Worm (Caenorhabditis elegans) whole organism, L4 larva: ENCODE measurements around the gene sdz-15.

ENCODE experiments used
- F49E8.2 ChIP-seq: sonication (generic microtip); optimal IDR thresholded peaks from 2 replicates; lab custom pipeline; 2016; ENCODE audit warnings: missing compliant biosample characterization, mild to moderate bottlenecking, missing genetic modification characterization, borderline replicate concordance
- R02D3.7 ChIP-seq: fragments of 150-350 bp; sonication (generic microtip); optimal IDR thresholded peaks from 3 replicates; lab custom pipeline; 2014; ENCODE audit warnings: missing biosample characterization, missing genetic modification characterization
- T20F7.1 ChIP-seq: fragments of 200-800 bp; sonication (Bioruptor generic); optimal IDR thresholded peaks from 2 replicates; lab custom pipeline; 2018; ENCODE audit warnings: mild to moderate bottlenecking, missing genetic modification characterization, missing compliant biosample characterization
- T26A8.4 ChIP-seq: fragments of 200-800 bp; sonication (Bioruptor generic); IDR thresholded peaks from 2 replicates; pipeline ENCODE4 v1.3.6; 2022; ENCODE audit warnings: missing genetic modification characterization, missing compliant biosample characterization
- Y48G9A.11 ChIP-seq: fragments of 200-800 bp; sonication (Bioruptor generic); IDR thresholded peaks from 2 replicates; pipeline ENCODE4 v1.3.6; 2022; ENCODE audit warnings: missing genetic modification reagents, missing genetic modification characterization, missing compliant biosample characterization
- ZK337.2 ChIP-seq: fragments of 200-800 bp; sonication (Bioruptor generic); IDR thresholded peaks from 2 replicates; pipeline ENCODE4 v1.3.6; 2022; ENCODE audit warnings: missing genetic modification reagents, missing genetic modification characterization, missing compliant biosample characterization
- ceh-20 ChIP-seq: fragments of 200-800 bp; sonication (Bioruptor generic); IDR thresholded peaks from 2 replicates; pipeline ENCODE4 v1.3.6; 2022; ENCODE audit warnings: missing genetic modification reagents, missing genetic modification characterization, missing compliant biosample characterization
- ceh-28 ChIP-seq: fragments of 150-350 bp; optimal IDR thresholded peaks from 2 replicates; lab custom pipeline; 2014; ENCODE audit warnings: missing biosample characterization, missing genetic modification reagents, missing genetic modification characterization
- ceh-62 ChIP-seq: sonication (generic microtip); optimal IDR thresholded peaks from 2 replicates; lab custom pipeline; 2017; ENCODE audit warnings: missing biosample characterization, missing genetic modification characterization
- ceh-82 ChIP-seq: sonication (generic microtip); optimal IDR thresholded peaks from 2 replicates; lab custom pipeline; 2017; ENCODE audit warnings: missing biosample characterization, missing genetic modification characterization
- ces-1 ChIP-seq: fragments of 150-350 bp; sonication (generic microtip); optimal IDR thresholded peaks from 4 replicates; lab custom pipeline; 2014; ENCODE audit warnings: missing biosample characterization, missing genetic modification reagents, missing genetic modification characterization
- cey-2 ChIP-seq: sonication (generic microtip); optimal IDR thresholded peaks from 3 replicates; lab custom pipeline; 2017; ENCODE audit warnings: missing genetic modification characterization, mild to moderate bottlenecking, missing compliant biosample characterization, antibody characterized with exemption, borderline replicate concordance; ENCODE audit not compliant: insufficient read depth
- ctbp-1 ChIP-seq: fragments of 200-800 bp; sonication (Bioruptor generic); IDR thresholded peaks from 2 replicates; pipeline ENCODE4 v1.3.6; 2022; ENCODE audit warnings: missing genetic modification reagents, missing genetic modification characterization, missing compliant biosample characterization
- daf-16 ChIP-seq, 3 experiments: sonication (generic microtip); optimal IDR thresholded peaks; 2 replicates each; lab custom pipeline; 2016 to 2017; ENCODE audit warnings: missing genetic modification characterization in 3 of 3, missing genetic modification reagents in 3 of 3, mild to moderate bottlenecking in 2 of 3, missing compliant biosample characterization in 2 of 3, missing biosample characterization in 1 of 3, moderate library complexity in 1 of 3
- dmd-6 ChIP-seq: fragments of 200-800 bp; sonication (Bioruptor generic); IDR thresholded peaks from 2 replicates; pipeline ENCODE4 v1.3.6; 2022; ENCODE audit warnings: missing genetic modification reagents, missing genetic modification characterization, missing compliant biosample characterization
- dmd-8 ChIP-seq: fragments of 200-800 bp; sonication (Bioruptor generic); IDR thresholded peaks from 2 replicates; pipeline ENCODE4 v1.3.6; 2022; ENCODE audit warnings: missing genetic modification characterization, missing compliant biosample characterization
- dmd-9 ChIP-seq: fragments of 200-800 bp; sonication (Bioruptor generic); IDR thresholded peaks from 2 replicates; pipeline ENCODE4 v1.3.6; 2022; ENCODE audit warnings: missing genetic modification reagents, missing genetic modification characterization, missing compliant biosample characterization
- egl-27 ChIP-seq: sonication (generic microtip); optimal IDR thresholded peaks from 3 replicates; lab custom pipeline; 2017; ENCODE audit warnings: missing biosample characterization, missing genetic modification reagents, missing genetic modification characterization
- gei-8 ChIP-seq: fragments of 200-800 bp; sonication (Bioruptor generic); optimal IDR thresholded peaks from 2 replicates; lab custom pipeline; 2018; ENCODE audit warnings: mild to moderate bottlenecking, missing genetic modification characterization, missing compliant biosample characterization
- hlh-11 ChIP-seq: fragments of 200-800 bp; sonication (Bioruptor generic); optimal IDR thresholded peaks from 2 replicates; lab custom pipeline; 2018; ENCODE audit warnings: mild to moderate bottlenecking, missing genetic modification characterization, missing compliant biosample characterization
- hlh-30 ChIP-seq: sonication (generic microtip); optimal IDR thresholded peaks from 2 replicates; lab custom pipeline; 2017; ENCODE audit warnings: antibody characterized with exemption, mild to moderate bottlenecking, missing genetic modification characterization, missing compliant biosample characterization; ENCODE audit not compliant: insufficient read depth
- jun-1 ChIP-seq: fragments of 150-350 bp; optimal IDR thresholded peaks from 2 replicates; lab custom pipeline; 2014; ENCODE audit warnings: missing biosample characterization, missing genetic modification reagents, missing genetic modification characterization
- lim-7 ChIP-seq: fragments of 200-800 bp; sonication (Bioruptor generic); IDR thresholded peaks from 2 replicates; pipeline ENCODE4 v1.3.6; 2022; ENCODE audit warnings: missing genetic modification characterization, missing compliant biosample characterization
- lin-13 ChIP-seq: fragments of 150-350 bp; optimal IDR thresholded peaks from 2 replicates; lab custom pipeline; 2014; ENCODE audit warnings: missing biosample characterization, missing genetic modification reagents, missing genetic modification characterization
- lin-39 ChIP-seq: fragments of 150-350 bp; optimal IDR thresholded peaks from 2 replicates; lab custom pipeline; 2014; ENCODE audit warnings: missing biosample characterization, missing genetic modification reagents, missing genetic modification characterization
- lir-3 ChIP-seq: sonication (generic microtip); optimal IDR thresholded peaks from 2 replicates; lab custom pipeline; 2016; ENCODE audit warnings: mild to moderate bottlenecking, missing genetic modification characterization, missing compliant biosample characterization
- madf-9 ChIP-seq: fragments of 200-800 bp; sonication (Bioruptor generic); conservative IDR thresholded peaks from 2 replicates; pipeline ENCODE4 v1.3.6; 2022; ENCODE audit warnings: missing genetic modification reagents, missing genetic modification characterization, missing compliant biosample characterization
- mdl-1 ChIP-seq, 2 experiments: fragments of 150-350 bp in 1 of 2; sonication (generic microtip) in 1 of 2; optimal IDR thresholded peaks; 2 replicates each; lab custom pipeline; 2014 to 2017; ENCODE audit warnings: missing biosample characterization in 2 of 2, missing genetic modification characterization in 2 of 2
- mep-1 ChIP-seq: fragments of 150-350 bp; sonication (generic microtip); optimal IDR thresholded peaks from 3 replicates; lab custom pipeline; 2014; ENCODE audit warnings: missing biosample characterization, missing genetic modification characterization
- mxl-2 ChIP-seq: fragments of 200-800 bp; sonication (Bioruptor generic); conservative IDR thresholded peaks from 2 replicates; pipeline ENCODE4 v1.3.6; 2022; ENCODE audit warnings: missing genetic modification reagents, missing genetic modification characterization, missing compliant biosample characterization
- mxl-3 ChIP-seq: fragments of 200-800 bp; sonication (Bioruptor generic); optimal IDR thresholded peaks from 2 replicates; lab custom pipeline; 2018; ENCODE audit warnings: mild to moderate bottlenecking, missing genetic modification characterization, missing compliant biosample characterization
- nhr-10 ChIP-seq: fragments of 150-350 bp; optimal IDR thresholded peaks from 2 replicates; lab custom pipeline; 2014; ENCODE audit warnings: missing biosample characterization, missing genetic modification characterization
- nhr-25 ChIP-seq: sonication (generic microtip); optimal IDR thresholded peaks from 2 replicates; lab custom pipeline; 2017; ENCODE audit warnings: missing genetic modification characterization, mild to moderate bottlenecking, missing compliant biosample characterization, antibody characterized with exemption, moderate library complexity, borderline replicate concordance; ENCODE audit not compliant: insufficient read depth
- nhr-48 ChIP-seq: sonication (generic microtip); optimal IDR thresholded peaks from 2 replicates; lab custom pipeline; 2016; ENCODE audit warnings: mild to moderate bottlenecking, missing genetic modification characterization, missing compliant biosample characterization
- pha-4 ChIP-seq, 2 experiments: fragments of 150-350 bp in 1 of 2; fragments of 200-800 bp in 1 of 2; sonication (Bioruptor generic) in 1 of 2; IDR thresholded peaks in 1 of 2; optimal IDR thresholded peaks in 1 of 2; 2 replicates each; pipeline versions ENCODE4 v1.3.6 to Lab custom; 2014 to 2022; ENCODE audit warnings: missing genetic modification characterization in 2 of 2, missing genetic modification reagents in 2 of 2, missing biosample characterization in 1 of 2, missing compliant biosample characterization in 1 of 2
- php-3 ChIP-seq: fragments of 200-800 bp; sonication (Bioruptor generic); IDR thresholded peaks from 2 replicates; pipeline ENCODE4 v1.3.6; 2022; ENCODE audit warnings: missing genetic modification reagents, missing genetic modification characterization, missing compliant biosample characterization
- pqm-1 ChIP-seq: sonication (generic microtip); optimal IDR thresholded peaks from 2 replicates; lab custom pipeline; 2017; ENCODE audit warnings: missing biosample characterization, missing genetic modification characterization
- rbr-2 ChIP-seq: sonication (generic microtip); optimal IDR thresholded peaks from 2 replicates; lab custom pipeline; 2016; ENCODE audit warnings: missing genotype, missing genetic modification characterization, missing compliant biosample characterization
- saeg-2 ChIP-seq: fragments of 200-800 bp; sonication (Bioruptor generic); IDR thresholded peaks from 2 replicates; pipeline ENCODE4 v1.3.6; 2022; ENCODE audit warnings: missing genetic modification reagents, missing genetic modification characterization, missing compliant biosample characterization
- snpc-1.2 ChIP-seq: fragments of 200-800 bp; sonication (Bioruptor generic); IDR thresholded peaks from 2 replicates; pipeline ENCODE4 v1.3.6; 2022; ENCODE audit warnings: missing genetic modification reagents, missing genetic modification characterization, missing compliant biosample characterization
- spr-3 ChIP-seq: fragments of 200-800 bp; sonication (Bioruptor generic); optimal IDR thresholded peaks from 2 replicates; lab custom pipeline; 2018; ENCODE audit warnings: mild to moderate bottlenecking, missing genetic modification characterization, missing compliant biosample characterization
- tag-97 ChIP-seq: fragments of 200-800 bp; sonication (Bioruptor generic); IDR thresholded peaks from 2 replicates; pipeline ENCODE4 v1.3.6; 2022; ENCODE audit warnings: missing genetic modification characterization, missing compliant biosample characterization
- unc-39 ChIP-seq: sonication (generic microtip); optimal IDR thresholded peaks from 2 replicates; lab custom pipeline; 2017; ENCODE audit warnings: missing biosample characterization, missing genetic modification characterization
- unc-62 ChIP-seq, 3 experiments: fragments of 150-350 bp in 1 of 3; sonication (generic microtip); optimal IDR thresholded peaks in 2 of 3; peaks in 1 of 3; 1 replicate in 1 of 3; 2 replicates in 2 of 3; lab custom pipeline; 2014 to 2017; ENCODE audit warnings: missing biosample characterization in 3 of 3, missing genetic modification characterization in 3 of 3, missing genetic modification reagents in 3 of 3, missing genotype in 1 of 3

sdz-15 gene

ce11 chrIII:6489493-6489892 lies 8.8 kb upstream of the sdz-15 start, which contains the start of gene rpt-3:
Gene rpt-3, plus strand, starts transcription at chrIII:6489793.
- 0 out of 2 replicates have a peak, but pooled peaks have one; percentile 11 for TF ChIP-seq Y48G9A.11 (GFP tag; lab: Robert Waterston, UW)
- no peak for TF ChIP-seq php-3 (GFP tag; lab: Robert Waterston, UW)
- TF ChIP-seq snpc-1.2 = no peak
- TF ChIP-seq pha-4 (GFP tag; IDR thresholded peaks at IDR 0.05; lab: Robert Waterston, UW) = peak; percentile 29; the same call in 1 of the 2 replicates
- TF ChIP-seq pha-4 (tag; optimal IDR thresholded peaks at IDR 0.05; lab: Kevin White, UChicago) = no peak
- no peak for TF ChIP-seq ceh-62 (tag; lab: Kevin White, UChicago)
- TF ChIP-seq egl-27 = no peak
- no peak for TF ChIP-seq jun-1 (tag; lab: Kevin White, UChicago)
- TF ChIP-seq gei-8 (GFP tag; lab: Kevin White, UChicago) = no peak
- no peak for TF ChIP-seq ceh-20 (GFP tag; lab: Robert Waterston, UW)
- no peak for TF ChIP-seq ces-1 (GFP tag; lab: Kevin White, UChicago)
- no peak for TF ChIP-seq saeg-2 (GFP tag; lab: Robert Waterston, UW)
- TF ChIP-seq T20F7.1 (GFP tag; lab: Kevin White, UChicago) = no peak
- TF ChIP-seq, all 104 proteins: peak for 2

ce11 chrIII:6490989-6491388 lies 7.3 kb upstream of the sdz-15 start:
- TF ChIP-seq dmd-8 (GFP tag; lab: Robert Waterston, UW) (no peak), R02D3.7 (tag; lab: Kevin White, UChicago) (no peak), unc-62 (GFP tag; optimal IDR thresholded peaks at IDR 0.05 in 1 of 2; lab: Kevin White, UChicago) (peak in 1 of 2 experiments; percentile 90), unc-62 (tag; optimal IDR thresholded peaks at IDR 0.05; lab: Kevin White, UChicago) (no peak), hlh-11 (no peak)

ce11 chrIII:6492807-6493206 lies 5.5 kb upstream of the sdz-15 start, which contains the start of gene srb-11:
Gene srb-11, minus strand, starts transcription at chrIII:6492907.
- TF ChIP-seq nhr-48 (tag; lab: Kevin White, UChicago) (no peak), spr-3 (no peak), cey-2 (no peak), madf-9 (no peak), rbr-2 (tag; lab: Kevin White, UChicago) (no peak), ceh-28 (tag; lab: Kevin White, UChicago) (no peak), ZK337.2 (GFP tag; lab: Robert Waterston, UW) (no peak), hlh-30 (tag; lab: Kevin White, UChicago) (no peak), unc-39 (tag; lab: Kevin White, UChicago) (no peak), ceh-82 (tag; lab: Kevin White, UChicago) (no peak), F49E8.2 (tag; lab: Kevin White, UChicago) (no peak), ctbp-1 (GFP tag; lab: Robert Waterston, UW) (no peak)

ce11 chrIII:6495191-6495723 lies 3.0 kb upstream of the sdz-15 start, which contains the start of gene F23F12.13:
Gene F23F12.13, plus strand, starts transcription at chrIII:6495673.
- TF ChIP-seq tag-97 (GFP tag; lab: Robert Waterston, UW) (no peak), mxl-3 (GFP tag; lab: Kevin White, UChicago) (no peak), pqm-1 (tag; lab: Kevin White, UChicago) (peak; percentile 73), dmd-9 (GFP tag; lab: Robert Waterston, UW) (no peak), lim-7 (GFP tag; lab: Robert Waterston, UW) (no peak), mep-1 (tag; lab: Kevin White, UChicago) (no peak), lin-39 (tag; lab: Kevin White, UChicago) (no peak), dmd-6 (GFP tag; lab: Robert Waterston, UW) (peak; percentile 53; the same call in 1 of the 2 replicates), daf-16 (GFP tag; optimal IDR thresholded peaks at IDR 0.05; lab: Kevin White, UChicago) (no peak), daf-16 (tag; optimal IDR thresholded peaks at IDR 0.05; lab: Kevin White, UChicago) (no peak), mdl-1 (tag; optimal IDR thresholded peaks at IDR 0.05; lab: Kevin White, UChicago) (no peak), php-3 (GFP tag; lab: Robert Waterston, UW) (no peak), T26A8.4 (GFP tag; lab: Robert Waterston, UW) (no peak), hlh-11 (peak; percentile 41), nhr-25 (tag; lab: Kevin White, UChicago) (no peak), spr-3 (no peak), nhr-10 (tag; lab: Kevin White, UChicago) (no peak), lir-3 (no peak), dmd-8 (GFP tag; lab: Robert Waterston, UW) (no peak), lin-13 (GFP tag; lab: Kevin White, UChicago) (no peak), mxl-2 (no peak)
